Fruit fly (Drosophila melanogaster) S2 (cell line): ENCODE measurements around the gene CG9698.

ENCODE experiments used
- CG8478 ChIP-seq: fragments of >200 bp; optimal IDR thresholded peaks from 2 replicates; lab custom pipeline; 2018
- CTCF ChIP-seq, 2 experiments: fragments of >200 bp; optimal IDR thresholded peaks; 2 replicates each; lab custom pipeline; 2018

DNA sequence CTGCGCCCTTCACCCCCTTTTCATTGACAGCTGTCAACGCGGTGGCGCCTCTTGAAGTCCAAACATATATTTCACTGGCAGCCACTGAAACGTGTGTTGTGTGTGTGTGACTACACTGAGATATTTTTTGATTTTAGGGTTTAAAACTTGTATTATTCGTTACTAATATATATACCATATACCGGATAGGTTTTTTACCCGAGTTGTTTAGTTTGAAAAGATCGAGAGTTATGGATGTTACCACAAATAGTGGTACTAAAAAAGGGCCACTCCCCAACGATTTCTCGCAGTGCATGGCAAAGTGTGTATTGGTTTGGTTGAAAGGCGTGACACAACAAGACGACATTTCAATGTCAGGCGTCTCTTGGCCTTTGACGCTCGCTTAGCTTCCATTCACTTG lies 21.9 kb downstream of the CG9698 start:
- TF ChIP-seq CG8478 (lab: Kevin White, UChicago) (no peak), CTCF (optimal IDR thresholded peaks at IDR 0.05; lab: Kevin White, UChicago) (no peak)
